Worm (Caenorhabditis elegans) whole organism, L4 larva: ENCODE data around the gene W01D2.1.

ENCODE experiments used
- F44E2.7 ChIP-seq: fragments of 200-800 bp; sonication (Bioruptor generic); IDR thresholded peaks from 2 replicates; pipeline ENCODE4 v2.1.2; 2022; ENCODE audit warnings: missing genetic modification characterization, missing compliant biosample characterization
- ZK337.2 ChIP-seq: fragments of 200-800 bp; sonication (Bioruptor generic); IDR thresholded peaks from 2 replicates; pipeline ENCODE4 v1.3.6; 2022; ENCODE audit warnings: missing genetic modification reagents, missing genetic modification characterization, missing compliant biosample characterization
- fkh-10 ChIP-seq: fragments of 150-350 bp; optimal IDR thresholded peaks from 2 replicates; lab custom pipeline; 2014; ENCODE audit warnings: missing biosample characterization, missing genetic modification reagents, missing genetic modification characterization
- mdl-1 ChIP-seq, 2 experiments: fragments of 150-350 bp in 1 of 2; sonication (generic microtip) in 1 of 2; optimal IDR thresholded peaks; 2 replicates each; lab custom pipeline; 2014 to 2017; ENCODE audit warnings: missing biosample characterization in 2 of 2, missing genetic modification characterization in 2 of 2
- nhr-41 ChIP-seq: fragments of 200-800 bp; sonication (Bioruptor generic); IDR thresholded peaks from 2 replicates; pipeline ENCODE4 v1.3.6; 2022; ENCODE audit warnings: missing genetic modification reagents, missing genetic modification characterization, missing compliant biosample characterization
- snpc-4 ChIP-seq: fragments of 150-350 bp; optimal IDR thresholded peaks from 2 replicates; lab custom pipeline; 2014; ENCODE audit warnings: missing biosample characterization, missing genetic modification characterization
- vab-7 ChIP-seq: fragments of 200-800 bp; sonication (Bioruptor generic); IDR thresholded peaks from 2 replicates; pipeline ENCODE4 v1.3.6; 2022; ENCODE audit warnings: missing genetic modification reagents, missing genetic modification characterization, missing compliant biosample characterization
- ztf-11 ChIP-seq: fragments of 150-350 bp; optimal IDR thresholded peaks from 2 replicates; lab custom pipeline; 2014; ENCODE audit warnings: missing biosample characterization, missing genetic modification characterization

DNA sequence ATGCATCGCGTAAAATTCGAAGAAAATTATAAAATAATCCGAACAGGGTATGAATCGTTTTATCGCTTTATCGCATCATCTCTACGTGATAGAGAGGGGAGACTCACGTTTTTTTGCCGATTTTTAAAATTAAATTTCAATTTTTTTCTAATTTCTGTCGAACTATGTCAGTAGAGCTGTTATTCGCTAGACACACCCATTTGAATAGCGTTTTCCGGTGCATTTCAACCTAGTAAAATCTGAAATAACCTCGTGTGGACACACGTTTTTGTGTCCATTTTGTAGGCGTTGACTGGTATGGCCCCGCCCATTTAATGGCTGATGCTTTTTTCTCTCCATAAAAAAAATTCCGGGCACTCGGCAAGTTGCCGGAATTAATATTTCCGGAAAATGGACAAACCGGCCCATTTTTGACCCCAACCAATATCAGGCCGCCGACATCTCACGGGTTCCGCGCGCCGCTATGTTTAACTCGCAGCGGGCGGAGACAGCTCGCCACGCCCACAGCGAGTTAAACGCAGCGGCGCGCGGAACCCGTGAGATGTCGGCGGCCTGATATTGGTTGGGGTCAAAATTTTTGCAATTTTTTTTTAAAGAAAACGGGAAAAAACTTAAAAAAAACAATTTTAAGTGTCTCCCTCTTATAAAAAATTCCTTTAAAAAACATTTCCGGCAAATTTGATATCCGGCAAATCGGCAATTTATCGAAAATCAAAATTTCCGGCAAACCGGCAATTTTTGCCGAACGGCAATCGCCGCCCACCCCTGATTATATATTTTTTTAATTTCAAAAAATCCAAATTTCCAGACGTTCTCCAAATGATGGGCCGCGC lies 42.1 kb upstream of the W01D2.1 start, which contains the start of gene Y54E2A.7:
- TF ChIP-seq fkh-10 (GFP tag; lab: Kevin White, UChicago) (no peak), nhr-41 (GFP tag; lab: Robert Waterston, UW) (no peak), ztf-11 (no peak), snpc-4 (no peak), mdl-1 (tag; optimal IDR thresholded peaks at IDR 0.05; lab: Kevin White, UChicago) (no peak), ZK337.2 (GFP tag; lab: Robert Waterston, UW) (no peak), F44E2.7 (GFP tag; lab: Robert Waterston, UW) (no peak), vab-7 (no peak)
